Worm (Caenorhabditis elegans) whole organism, L4/young adult: ENCODE data around the gene F19G12.9.

Experiments
- dao-5 ChIP-seq: sonication (generic microtip); optimal IDR thresholded peaks from 2 replicates; lab custom pipeline; 2016; ENCODE audit warnings: missing genotype, missing genetic modification characterization, moderate library complexity, missing compliant biosample characterization
- him-1 ChIP-seq: sonication (generic microtip); optimal IDR thresholded peaks from 2 replicates; lab custom pipeline; 2016; ENCODE audit warnings: missing genotype, missing genetic modification reagents, missing genetic modification characterization, missing compliant biosample characterization

DNA sequence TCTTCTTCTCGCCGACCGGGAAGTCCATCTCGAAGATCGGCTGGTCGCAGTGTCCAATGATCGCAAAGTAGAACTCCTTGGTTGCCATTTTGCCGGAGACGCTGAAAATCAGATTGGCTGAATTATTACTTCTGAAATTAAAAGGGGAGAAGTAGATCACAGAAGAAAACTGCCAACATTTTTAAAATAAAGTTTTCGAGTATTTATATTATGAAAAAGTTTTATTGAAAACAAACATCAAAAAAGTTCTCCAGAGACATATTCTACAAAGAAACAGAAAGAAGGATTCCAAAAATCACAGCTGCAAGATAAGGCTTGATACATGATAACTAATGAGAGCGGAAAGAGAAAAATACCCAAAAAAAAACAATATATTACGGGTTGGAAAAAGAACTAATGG is 21.1 kb downstream of the F19G12.9 start, which contains the start of gene sedl-1:
- TF ChIP-seq him-1 (tag; lab: Kevin White, UChicago) (no peak), dao-5 (tag; lab: Kevin White, UChicago) (no peak)
